Fruit fly (Drosophila melanogaster): ENCODE measurements around the gene Mdh1.

Mdh1 gene

DNA sequence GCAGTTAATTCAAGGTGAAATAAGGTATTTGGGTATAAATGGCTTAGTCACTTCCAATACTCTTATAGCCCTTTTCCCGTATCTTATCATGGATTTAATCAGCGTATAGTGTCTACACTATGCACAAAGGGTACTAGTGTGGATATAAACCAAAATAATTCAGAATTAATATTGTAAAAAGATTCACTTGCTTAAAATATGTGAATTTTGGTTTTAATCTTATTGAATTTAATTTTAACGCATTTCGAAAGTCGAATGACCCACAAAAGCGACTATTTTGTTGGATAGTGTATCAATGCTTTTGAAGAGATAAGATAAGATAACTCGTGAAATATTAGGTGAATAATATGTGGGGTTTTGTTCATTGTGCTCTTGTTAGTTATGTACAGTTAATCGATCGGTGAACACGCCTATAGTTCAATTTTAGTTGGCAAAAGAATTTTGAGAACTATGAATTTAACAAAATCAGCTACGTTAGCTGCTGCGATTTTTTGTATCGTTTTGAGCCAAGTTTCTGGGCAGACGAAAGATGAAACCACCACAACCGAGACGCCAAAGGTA lies 14.2 kb downstream of the Mdh1 start, which contains the start of gene CG5096 (continued):
- TF ChIP-seq fd59A (GFP tag; optimal IDR thresholded peaks at IDR 0.05): no peak
- TF ChIP-seq svp (GFP tag): no peak
- no peak for TF ChIP-seq CG6854 (GFP tag; optimal IDR thresholded peaks at IDR 0.05)
- TF ChIP-seq fkh (GFP tag; optimal IDR thresholded peaks at IDR 0.05): peak; percentile 33
- peak; percentile 51 for TF ChIP-seq CG7368 (GFP tag; optimal IDR thresholded peaks at IDR 0.05)
- no peak for TF ChIP-seq Hr39 (GFP tag; optimal IDR thresholded peaks at IDR 0.05)
- TF ChIP-seq dsx (GFP tag; optimal IDR thresholded peaks at IDR 0.05; ENCODE audit: poor library complexity, severe bottlenecking): peak; percentile 29

DNA sequence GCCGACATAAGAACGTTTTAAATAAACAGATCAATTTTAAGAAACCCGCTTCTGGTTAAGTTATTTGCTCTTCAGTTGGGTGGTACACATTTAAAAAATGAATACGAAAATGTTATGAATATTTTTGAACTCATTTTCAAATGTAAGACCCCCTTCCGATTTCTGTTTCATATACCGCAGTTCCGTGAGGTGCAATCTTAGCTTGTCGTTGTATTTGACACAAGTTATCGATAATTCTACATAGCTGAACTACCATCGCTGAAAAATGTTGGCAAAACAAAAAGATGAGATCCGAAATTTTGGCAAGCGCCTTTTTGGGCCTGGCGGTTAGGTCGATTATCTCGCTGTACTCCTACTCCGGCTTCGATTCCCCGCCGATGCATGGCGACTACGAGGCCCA lies 16.3 kb downstream of the Mdh1 start, which contains the start of gene gny:
TSS of gene gny (plus strand) at position 239 of the 400 bp plus-strand sequence.
- TF ChIP-seq eg (GFP tag; IDR thresholded peaks at IDR 0.05) (no peak), CG6792 (GFP tag; optimal IDR thresholded peaks at IDR 0.05) (no peak), dsx (GFP tag; optimal IDR thresholded peaks at IDR 0.05; ENCODE audit: poor library complexity, severe bottlenecking) (no peak), Eip78C (GFP tag) (peak; percentile 18), CG7368 (GFP tag; optimal IDR thresholded peaks at IDR 0.05) (no peak), CG3919 (GFP tag; optimal IDR thresholded peaks at IDR 0.05) (no peak)

DNA sequence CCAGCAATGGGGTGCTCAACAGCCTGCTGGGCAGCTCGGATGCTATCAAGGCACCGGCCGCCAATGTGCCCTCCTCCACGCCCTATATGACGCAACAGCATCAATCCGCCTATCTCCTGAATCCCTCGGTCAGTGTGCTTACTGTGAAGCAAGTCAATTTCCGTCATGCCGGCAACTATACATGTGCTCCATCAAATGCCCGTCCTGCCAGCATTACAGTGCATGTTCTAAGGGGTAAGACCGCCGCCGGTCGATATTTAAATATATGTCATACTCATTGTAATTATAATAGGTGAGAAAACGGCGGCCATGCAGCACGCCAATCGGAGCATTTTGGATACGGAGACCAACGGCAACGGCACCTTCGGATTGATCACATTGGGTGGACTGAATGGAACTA lies 17.5 kb downstream of the Mdh1 start:
- TF ChIP-seq vri (GFP tag; optimal IDR thresholded peaks at IDR 0.05): no peak

DNA sequence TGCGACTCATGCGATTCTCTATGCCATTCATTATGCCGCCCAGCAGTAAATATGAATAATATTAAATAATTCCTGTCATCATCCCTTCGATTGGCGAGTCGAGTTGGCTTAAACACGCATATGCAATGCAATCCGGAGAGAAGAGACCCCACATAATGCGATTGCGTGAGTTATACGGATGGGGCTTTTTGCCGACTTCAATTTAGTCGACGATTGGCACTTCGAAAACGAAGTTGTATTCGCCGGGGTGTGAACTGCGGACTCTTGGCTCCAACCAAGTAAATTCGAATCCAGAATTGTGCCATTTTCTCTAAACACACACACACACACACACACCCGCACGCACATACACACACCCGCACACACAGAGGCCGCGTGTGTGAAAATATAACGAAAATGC lies 19.9 kb downstream of the Mdh1 start:
- TF ChIP-seq Blimp-1 (GFP tag; optimal IDR thresholded peaks at IDR 0.05): no peak
- TF ChIP-seq CG11762 (GFP tag; optimal IDR thresholded peaks at IDR 0.05; ENCODE audit: insufficient read depth): no peak
- no peak for TF ChIP-seq Hr4 (GFP tag; optimal IDR thresholded peaks at IDR 0.05)
- no peak for TF ChIP-seq topi (GFP tag; optimal IDR thresholded peaks at IDR 0.05)
- TF ChIP-seq CG11294 (GFP tag; IDR thresholded peaks at IDR 0.05): no peak
- no peak for TF ChIP-seq CG6276 (GFP tag; optimal IDR thresholded peaks at IDR 0.05)
- no peak for TF ChIP-seq Ets96B (tag; optimal IDR thresholded peaks at IDR 0.05)
- TF ChIP-seq Hr38 (GFP tag; optimal IDR thresholded peaks at IDR 0.05): no peak
- TF ChIP-seq dac (GFP tag; optimal IDR thresholded peaks at IDR 0.05): no peak
- TF ChIP-seq lz (GFP tag; optimal IDR thresholded peaks at IDR 0.05): no peak
- no peak for TF ChIP-seq CG8119 (GFP tag; IDR thresholded peaks at IDR 0.05)

DNA sequence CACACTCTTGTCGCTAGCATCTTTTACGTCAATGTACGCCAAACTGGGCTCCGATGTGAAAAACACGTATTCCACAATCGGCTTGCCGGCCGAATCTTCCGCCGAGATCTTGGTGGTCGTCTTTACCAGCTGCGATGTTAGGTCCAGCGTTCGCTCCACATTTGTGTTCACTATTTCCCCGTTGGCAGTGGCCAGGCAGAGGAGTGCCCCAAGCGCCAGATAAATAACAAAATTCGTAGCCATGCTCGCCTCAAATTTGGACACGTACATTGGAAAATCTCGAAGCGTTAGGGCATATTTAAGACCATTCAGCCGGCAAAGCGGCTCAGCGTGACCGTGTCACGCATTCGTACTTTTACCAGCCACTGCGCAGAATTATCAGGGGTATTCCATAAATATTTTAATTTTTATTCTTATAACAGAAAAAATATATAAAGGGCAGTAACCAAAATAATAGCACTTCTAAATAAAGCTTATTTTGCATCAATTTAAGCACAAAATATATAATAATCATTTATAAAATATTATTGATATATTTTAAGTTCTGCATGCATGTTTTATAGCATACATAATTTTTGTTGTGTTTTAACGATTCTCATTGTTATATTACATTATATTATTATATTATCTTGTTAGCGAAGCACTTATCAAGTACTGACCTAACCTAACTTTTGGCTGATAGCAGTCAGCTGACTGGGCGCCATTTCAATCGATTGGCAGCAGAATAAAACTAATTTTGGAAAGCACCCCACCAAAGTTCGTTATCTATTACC lies 20.5 kb downstream of the Mdh1 start, which contains the start of the genes CG33303 and dpr19:
TSS of gene CG33303 (minus strand) at position 294 of the 773 bp plus-strand sequence.
TSS of gene dpr19 (plus strand) at position 705 of the 773 bp plus-strand sequence.
- TF ChIP-seq CG7368 (GFP tag; optimal IDR thresholded peaks at IDR 0.05) (no peak), Sox15 (GFP tag; optimal IDR thresholded peaks at IDR 0.05) (no peak), CG4318 (GFP tag; optimal IDR thresholded peaks at IDR 0.05) (no peak), Eip78C (GFP tag) (peak; percentile 70), fd85E (GFP tag; optimal IDR thresholded peaks at IDR 0.05) (no peak), salr (GFP tag; optimal IDR thresholded peaks at IDR 0.05) (no peak), CG15336 (GFP tag; IDR thresholded peaks at IDR 0.05) (peak; percentile 79), CG10669 (GFP tag; optimal IDR thresholded peaks at IDR 0.05) (peak; percentile 7), Blimp-1 (GFP tag; optimal IDR thresholded peaks at IDR 0.05) (no peak), acj6 (GFP tag; optimal IDR thresholded peaks at IDR 0.05) (no peak), svp (GFP tag) (no peak), Sox14 (GFP tag; optimal IDR thresholded peaks at IDR 0.05) (no peak), cyc (GFP tag; optimal IDR thresholded peaks at IDR 0.05) (no peak), Hr4 (GFP tag; optimal IDR thresholded peaks at IDR 0.05) (no peak), eg (GFP tag; IDR thresholded peaks at IDR 0.05) (no peak), CG11902 (GFP tag; optimal IDR thresholded peaks at IDR 0.05) (no peak), Hr39 (GFP tag; optimal IDR thresholded peaks at IDR 0.05) (no peak), topi (GFP tag; optimal IDR thresholded peaks at IDR 0.05) (no peak), CG11762 (GFP tag; optimal IDR thresholded peaks at IDR 0.05; ENCODE audit: insufficient read depth) (no peak), CG6792 (GFP tag; optimal IDR thresholded peaks at IDR 0.05) (peak; percentile 37), CG1621 (tag; optimal IDR thresholded peaks at IDR 0.05) (no peak), Gug (GFP tag; IDR thresholded peaks at IDR 0.05) (peak; percentile 22; the same call in 1 of the 2 replicates), pdm3 (GFP tag; optimal IDR thresholded peaks at IDR 0.05) (no peak), Hr38 (GFP tag; optimal IDR thresholded peaks at IDR 0.05) (no peak), Met (GFP tag; optimal IDR thresholded peaks at IDR 0.05) (no peak), Sox102F (GFP tag; optimal IDR thresholded peaks at IDR 0.05) (no peak), CG8119 (GFP tag; IDR thresholded peaks at IDR 0.05) (peak; percentile 67; the same call in 2 of the 3 replicates), CG8319 (GFP tag; optimal IDR thresholded peaks at IDR 0.05) (no peak), CG32006 (GFP tag; optimal IDR thresholded peaks at IDR 0.05) (no peak), Ets21C (GFP tag; optimal IDR thresholded peaks at IDR 0.05) (no peak)
